Fruit fly (Drosophila melanogaster): Measurements from ENCODE around the gene hec.
A peak's percentile ranks its signal among the peaks of the same experiment; 100 is the strongest.

hec gene

dm6 chrX:12903099-12903616 is 54.1 kb downstream of the hec start, which contains the start of gene Flad1 (continued):
- TF ChIP-seq Eip74EF (GFP tag; optimal IDR thresholded peaks at IDR 0.05) = peak in 1 of 2 experiments; percentile 13
- peak; percentile 25 for TF ChIP-seq CG4617 (GFP tag; optimal IDR thresholded peaks at IDR 0.05; ENCODE audit: borderline replicate concordance)
- no peak for TF ChIP-seq CG17568 (GFP tag; optimal IDR thresholded peaks at IDR 0.05)
- TF ChIP-seq HLH4C (GFP tag; IDR thresholded peaks at IDR 0.05; ENCODE audit: partially characterized antibody) = peak; percentile 56; the same call in 1 of the 3 replicates
- TF ChIP-seq al (GFP tag; IDR thresholded peaks at IDR 0.05) = no peak
- TF ChIP-seq Abd-B (GFP tag; optimal IDR thresholded peaks at IDR 0.05) = no peak
- no peak for TF ChIP-seq cad (GFP tag; optimal IDR thresholded peaks at IDR 0.05)
- TF ChIP-seq Ssrp (tag; optimal IDR thresholded peaks at IDR 0.05) = no peak
- TF ChIP-seq pho (GFP tag; optimal IDR thresholded peaks at IDR 0.05) = no peak
- TF ChIP-seq sens (GFP tag) = peak; percentile 17
- TF ChIP-seq Mes4 (GFP tag; optimal IDR thresholded peaks at IDR 0.05) = no peak
- TF ChIP-seq Dll (GFP tag; IDR thresholded peaks at IDR 0.05; ENCODE audit: partially characterized antibody) = peak; percentile 65
- TF ChIP-seq sens-2 (GFP tag; IDR thresholded peaks at IDR 0.05) = no peak
- TF ChIP-seq CG42726 (GFP tag; IDR thresholded peaks at IDR 0.05; ENCODE audit: partially characterized antibody) = no peak
- TF ChIP-seq h (optimal IDR thresholded peaks at IDR 0.05) = no peak
- TF ChIP-seq run (tag; optimal IDR thresholded peaks at IDR 0.05) = no peak
- no peak for TF ChIP-seq p53 (GFP tag; optimal IDR thresholded peaks at IDR 0.05)
- no peak for TF ChIP-seq CG18599 (GFP tag; optimal IDR thresholded peaks at IDR 0.05)
- TF ChIP-seq CG32767 (GFP tag; IDR thresholded peaks at IDR 0.05) = no peak
- TF ChIP-seq Asciz (GFP tag; optimal IDR thresholded peaks at IDR 0.05) = no peak
- no peak for TF ChIP-seq CG14710 (tag; optimal IDR thresholded peaks at IDR 0.05)
- TF ChIP-seq sug (tag; optimal IDR thresholded peaks at IDR 0.05) = peak; percentile 9
- TF ChIP-seq CG17361 (GFP tag; IDR thresholded peaks at IDR 0.05) = no peak
- no peak for TF ChIP-seq schlank (tag; optimal IDR thresholded peaks at IDR 0.05)
- TF ChIP-seq CG17802 (tag; optimal IDR thresholded peaks at IDR 0.05) = no peak
- no peak for TF ChIP-seq CG11504 (tag; optimal IDR thresholded peaks at IDR 0.05)
- no peak for TF ChIP-seq kni (GFP tag; optimal IDR thresholded peaks at IDR 0.05)
- TF ChIP-seq eyg (GFP tag; optimal IDR thresholded peaks at IDR 0.05) = no peak
- TF ChIP-seq Opbp (GFP tag; IDR thresholded peaks at IDR 0.05; ENCODE audit: partially characterized antibody) = peak; percentile 20; the same call in 1 of the 3 replicates
- no peak for TF ChIP-seq TFAM (GFP tag; optimal IDR thresholded peaks at IDR 0.05)
- TF ChIP-seq gce (GFP tag; IDR thresholded peaks at IDR 0.05) = no peak
- no peak for TF ChIP-seq Six4 (GFP tag; optimal IDR thresholded peaks at IDR 0.05)
- no peak for TF ChIP-seq exex (tag; optimal IDR thresholded peaks at IDR 0.05)
- TF ChIP-seq Rx (GFP tag; IDR thresholded peaks at IDR 0.05) = no peak
- TF ChIP-seq Dad (GFP tag; optimal IDR thresholded peaks at IDR 0.05) = no peak
- no peak for TF ChIP-seq CG3995 (GFP tag; optimal IDR thresholded peaks at IDR 0.05)
- no peak for TF ChIP-seq CG18476 (GFP tag; optimal IDR thresholded peaks at IDR 0.05)
- no peak; the same call in 2 of the 3 replicates for TF ChIP-seq zen2 (GFP tag; IDR thresholded peaks at IDR 0.05; ENCODE audit: partially characterized antibody)
- TF ChIP-seq Taf1 (GFP tag; IDR thresholded peaks at IDR 0.05) = no peak
- no peak for TF ChIP-seq Hr78 (GFP tag; optimal IDR thresholded peaks at IDR 0.05)
- TF ChIP-seq ftz-f1 (GFP tag; optimal IDR thresholded peaks at IDR 0.05) = no peak
- TF ChIP-seq CG17186 (GFP tag; optimal IDR thresholded peaks at IDR 0.05) = peak; percentile 86
- no peak for TF ChIP-seq CG9727 (GFP tag; optimal IDR thresholded peaks at IDR 0.05)
- TF ChIP-seq CG8290 (GFP tag; optimal IDR thresholded peaks at IDR 0.05) = no peak
- TF ChIP-seq CG8290 (tag; optimal IDR thresholded peaks at IDR 0.05) = no peak
- no peak for TF ChIP-seq ems (GFP tag; optimal IDR thresholded peaks at IDR 0.05)
- TF ChIP-seq CG9932 (GFP tag; IDR thresholded peaks at IDR 0.05) = no peak
- TF ChIP-seq CG8359 (GFP tag; optimal IDR thresholded peaks at IDR 0.05; ENCODE audit: borderline replicate concordance) = no peak
- TF ChIP-seq CG16813 (GFP tag; IDR thresholded peaks at IDR 0.05; ENCODE audit: partially characterized antibody) = peak; percentile 43; the same call in 1 of the 3 replicates
- no peak for TF ChIP-seq dysf (GFP tag; IDR thresholded peaks at IDR 0.05)

Measured in whole organism, embryonic.